Fruit fly (Drosophila melanogaster) whole organism, adult: ENCODE measurements around the gene CG15385.

Source experiments
- CG14711 ChIP-seq: fragments of 200-800 bp; sonication (Bioruptor generic); optimal IDR thresholded peaks from 2 replicates; lab custom pipeline; 2018; ENCODE audit warnings: missing biosample characterization, mild to moderate bottlenecking, missing genetic modification characterization, moderate library complexity
- CG33017 ChIP-seq: fragments of 200-800 bp; sonication (Bioruptor generic); optimal IDR thresholded peaks from 2 replicates; lab custom pipeline; 2018; ENCODE audit warnings: missing biosample characterization, mild to moderate bottlenecking, missing genetic modification characterization, moderate library complexity
- CG7045 ChIP-seq: fragments of 200-800 bp; sonication (Bioruptor generic); optimal IDR thresholded peaks from 2 replicates; lab custom pipeline; 2017; ENCODE audit warnings: missing biosample characterization, mild to moderate bottlenecking, missing genetic modification characterization
- Crg-1 ChIP-seq: fragments of 200-800 bp; sonication (Bioruptor generic); optimal IDR thresholded peaks from 2 replicates; lab custom pipeline; 2016; ENCODE audit warnings: missing biosample characterization, missing genetic modification characterization
- cic ChIP-seq: fragments of 200-800 bp; sonication (Bioruptor generic); optimal IDR thresholded peaks from 2 replicates; lab custom pipeline; 2017; ENCODE audit warnings: missing biosample characterization, mild to moderate bottlenecking, missing genetic modification characterization, moderate library complexity
- tj ChIP-seq: fragments of 200-800 bp; sonication (Bioruptor generic); optimal IDR thresholded peaks from 3 replicates; lab custom pipeline; 2017; ENCODE audit warnings: missing biosample characterization, mild to moderate bottlenecking, missing genetic modification characterization, moderate library complexity

DNA sequence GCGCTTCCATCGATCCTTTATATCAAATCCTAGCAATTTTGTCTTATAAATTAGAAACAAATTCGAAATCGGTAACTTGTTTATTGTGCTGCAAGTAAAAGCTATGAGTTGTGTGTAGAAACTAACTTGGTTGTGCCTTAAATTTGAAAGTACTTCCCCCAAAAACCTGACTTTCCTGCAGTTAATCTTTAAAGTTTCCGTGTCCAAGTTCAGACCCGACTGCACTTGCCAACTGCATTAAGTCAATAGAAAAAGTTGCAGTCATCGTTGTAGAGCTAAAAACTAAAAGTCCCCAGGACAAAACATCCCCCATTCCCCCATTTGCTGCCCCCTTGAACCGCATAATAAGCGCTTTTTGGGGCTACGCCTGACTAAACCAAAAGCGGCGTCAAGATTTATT, 28.1 kb upstream of the CG15385 start, which contains the start of gene Tengl1:
- no peak for TF ChIP-seq cic (GFP tag; lab: Kevin White, UChicago)
- no peak for TF ChIP-seq CG33017 (tag; lab: Kevin White, UChicago)
- no peak for TF ChIP-seq CG7045
- no peak for TF ChIP-seq Crg-1 (GFP tag; lab: Kevin White, UChicago)
- no peak for TF ChIP-seq tj (GFP tag; lab: Kevin White, UChicago)
- TF ChIP-seq CG14711 (tag; lab: Kevin White, UChicago): no peak
